Fruit fly (Drosophila melanogaster) whole organism, pupa: ENCODE results near the gene BicD.
A peak's percentile ranks its signal among the peaks of the same experiment; 100 is the strongest.

Experiments
- CG13204 ChIP-seq: fragments of 200-800 bp; sonication (Bioruptor generic); optimal IDR thresholded peaks from 2 replicates; lab custom pipeline; 2018; ENCODE audit warnings: missing biosample characterization, mild to moderate bottlenecking, missing genetic modification characterization, moderate library complexity
- CG14655 ChIP-seq: fragments of 200-800 bp; sonication (Bioruptor generic); optimal IDR thresholded peaks from 3 replicates; lab custom pipeline; 2017; ENCODE audit warnings: mild to moderate bottlenecking, missing biosample characterization, missing genetic modification reagents, missing genetic modification characterization
- CG15710 ChIP-seq: fragments of 200-800 bp; sonication (Bioruptor generic); optimal IDR thresholded peaks from 2 replicates; lab custom pipeline; 2018; ENCODE audit warnings: missing biosample characterization, mild to moderate bottlenecking, missing genetic modification characterization, moderate library complexity
- CG32121 ChIP-seq: fragments of 200-800 bp; sonication (Bioruptor generic); IDR thresholded peaks from 2 replicates; pipeline ENCODE4 v1.3.6; 2022; ENCODE audit warnings: missing biosample characterization, missing genetic modification characterization
- CG34367 ChIP-seq: fragments of 200-800 bp; sonication (Bioruptor generic); optimal IDR thresholded peaks from 2 replicates; lab custom pipeline; 2018; ENCODE audit warnings: missing biosample characterization, mild to moderate bottlenecking, missing genetic modification characterization
- CG4496 ChIP-seq: fragments of 200-800 bp; sonication (Bioruptor generic); IDR thresholded peaks from 3 replicates; pipeline ENCODE4 v1.3.6; 2022; ENCODE audit warnings: missing biosample characterization, missing genetic modification characterization
- CG8159 ChIP-seq: fragments of 200-800 bp; sonication (Bioruptor generic); optimal IDR thresholded peaks from 3 replicates; lab custom pipeline; 2018; ENCODE audit warnings: missing biosample characterization, mild to moderate bottlenecking, missing genetic modification characterization, moderate library complexity
- CG8301 ChIP-seq: fragments of 200-800 bp; sonication (Bioruptor generic); optimal IDR thresholded peaks from 2 replicates; lab custom pipeline; 2018; ENCODE audit warnings: missing biosample characterization, mild to moderate bottlenecking, missing genetic modification characterization
- D1 ChIP-seq: fragments of 200-800 bp; sonication (Bioruptor generic); optimal IDR thresholded peaks from 2 replicates; lab custom pipeline; 2018; ENCODE audit warnings: missing biosample characterization, mild to moderate bottlenecking, missing genetic modification characterization, moderate library complexity
- EcR ChIP-seq: fragments of 200-800 bp; sonication (Bioruptor generic); optimal IDR thresholded peaks from 3 replicates; lab custom pipeline; 2019; ENCODE audit warnings: missing biosample characterization, missing genetic modification characterization, mild to moderate bottlenecking, moderate library complexity, missing genetic modification reagents
- Pif1A ChIP-seq: fragments of 200-800 bp; sonication (Bioruptor generic); optimal IDR thresholded peaks from 3 replicates; lab custom pipeline; 2016; ENCODE audit warnings: missing biosample characterization, missing genetic modification characterization
- Snoo ChIP-seq: fragments of 200-800 bp; sonication (Bioruptor generic); optimal IDR thresholded peaks from 3 replicates; lab custom pipeline; 2017; ENCODE audit warnings: missing biosample characterization, mild to moderate bottlenecking, missing genetic modification characterization, inconsistent platforms
- gl ChIP-seq: fragments of 200-800 bp; sonication (Bioruptor generic); optimal IDR thresholded peaks from 2 replicates; lab custom pipeline; 2018; ENCODE audit warnings: missing biosample characterization, mild to moderate bottlenecking, missing genetic modification characterization

DNA sequence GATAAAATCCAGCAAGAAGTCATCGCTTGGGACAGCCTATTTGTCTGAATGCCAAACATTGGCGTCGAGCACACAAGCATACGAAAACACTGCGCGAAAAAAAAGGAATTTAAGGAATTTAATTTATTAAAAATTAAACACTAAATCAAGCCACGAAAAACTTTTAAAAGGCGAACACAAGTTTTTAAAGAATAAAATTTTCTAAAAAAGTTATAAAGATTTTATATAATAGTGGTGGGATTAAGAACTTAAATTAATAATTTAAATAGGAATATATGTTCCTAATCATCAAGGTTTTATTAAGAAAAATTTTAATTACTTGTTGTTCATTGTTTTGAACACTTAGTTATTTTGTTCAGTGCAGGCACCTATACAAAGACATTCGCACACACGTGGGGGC is 51.6 kb downstream of the BicD start:
- no peak for TF ChIP-seq Pif1A (GFP tag; lab: Kevin White, UChicago)
- no peak for TF ChIP-seq CG32121 (GFP tag; lab: Robert Waterston, UW)
- no peak for TF ChIP-seq CG13204 (GFP tag; lab: Kevin White, UChicago)
- TF ChIP-seq D1: peak; percentile 20
- no peak for TF ChIP-seq gl (tag; lab: Kevin White, UChicago)
- TF ChIP-seq EcR (GFP tag; lab: Kevin White, UChicago): no peak
- peak; percentile 6 for TF ChIP-seq CG34367 (tag; lab: Kevin White, UChicago)
- TF ChIP-seq CG8301 (tag; lab: Kevin White, UChicago): no peak
- TF ChIP-seq CG4496 (GFP tag; lab: Robert Waterston, UW): no peak
- peak; percentile 79 for TF ChIP-seq CG8159 (tag; lab: Kevin White, UChicago)
- peak; percentile 70 for TF ChIP-seq CG15710
- TF ChIP-seq Snoo: no peak
- peak; percentile 74 for TF ChIP-seq CG14655
